Fruit fly (Drosophila melanogaster): ENCODE results near the gene slo.

DNA sequence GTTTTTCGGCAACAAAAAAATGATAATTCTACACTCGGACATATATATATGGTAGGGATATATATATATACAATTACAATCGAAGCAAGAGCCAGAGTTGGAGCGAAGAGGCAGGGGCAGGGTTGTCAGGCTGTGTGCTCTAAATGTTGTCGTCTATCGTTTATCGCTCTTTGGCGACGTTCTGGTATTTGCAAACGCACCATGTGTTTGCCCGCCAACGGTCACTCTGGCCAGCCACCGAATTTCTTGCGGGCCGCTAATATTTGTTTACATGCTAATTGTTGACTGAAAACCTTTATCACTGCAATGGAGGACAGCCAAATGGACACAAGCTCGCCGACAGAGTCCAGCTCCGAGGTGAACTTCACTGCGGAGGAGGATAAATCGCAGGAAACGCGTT, 12.4 kb upstream of the slo start, which contains the start of the genes puf and ash2:
- TF ChIP-seq CG8478 (optimal IDR thresholded peaks at IDR 0.05) (no peak), usp (GFP tag; optimal IDR thresholded peaks at IDR 0.05) (no peak), psq (optimal IDR thresholded peaks at IDR 0.05) (no peak), EcR (GFP tag; optimal IDR thresholded peaks at IDR 0.05) (no peak), Dll (optimal IDR thresholded peaks at IDR 0.05) (no peak)
